Worm (Caenorhabditis elegans) whole organism, early embryonic: ENCODE results near the gene ZK632.2.

ENCODE experiments used
- B0310.2 ChIP-seq: sonication (generic microtip); optimal IDR thresholded peaks from 2 replicates; lab custom pipeline; 2016; ENCODE audit warnings: mild to moderate bottlenecking, missing genetic modification characterization, missing compliant biosample characterization
- F13C5.2 ChIP-seq: sonication (generic microtip); optimal IDR thresholded peaks from 2 replicates; lab custom pipeline; 2017; ENCODE audit warnings: mild to moderate bottlenecking, missing genetic modification characterization, inconsistent platforms, missing compliant biosample characterization
- aly-1 ChIP-seq: sonication (generic microtip); optimal IDR thresholded peaks from 2 replicates; lab custom pipeline; 2016; ENCODE audit warnings: missing genetic modification characterization, missing compliant biosample characterization
- ama-1 ChIP-seq: fragments of 150-350 bp; optimal IDR thresholded peaks from 2 replicates; lab custom pipeline; 2014
- ceh-13 ChIP-seq: fragments of 200-800 bp; sonication (Bioruptor generic); optimal IDR thresholded peaks from 2 replicates; lab custom pipeline; 2018; ENCODE audit warnings: mild to moderate bottlenecking, missing genetic modification characterization, missing compliant biosample characterization
- ceh-36 ChIP-seq: sonication (generic microtip); optimal IDR thresholded peaks from 2 replicates; lab custom pipeline; 2016; ENCODE audit warnings: missing genetic modification characterization, inconsistent platforms, missing compliant biosample characterization
- ets-7 ChIP-seq: sonication (generic microtip); optimal IDR thresholded peaks from 2 replicates; lab custom pipeline; 2016; ENCODE audit warnings: missing genotype, missing genetic modification characterization, missing compliant biosample characterization
- flt-1 ChIP-seq: fragments of 200-800 bp; sonication (Bioruptor generic); IDR thresholded peaks from 2 replicates; pipeline ENCODE4 v1.3.6; 2022; ENCODE audit warnings: missing genetic modification characterization, missing compliant biosample characterization
- hmbx-1 ChIP-seq: sonication (generic microtip); optimal IDR thresholded peaks from 2 replicates; lab custom pipeline; 2016; ENCODE audit warnings: mild to moderate bottlenecking, missing genetic modification characterization, missing compliant biosample characterization
- hmg-4 ChIP-seq: fragments of 200-800 bp; sonication (Bioruptor generic); optimal IDR thresholded peaks from 2 replicates; lab custom pipeline; 2018; ENCODE audit warnings: mild to moderate bottlenecking, missing genetic modification characterization, missing compliant biosample characterization
- hnd-1 ChIP-seq: sonication (generic microtip); optimal IDR thresholded peaks from 2 replicates; lab custom pipeline; 2016; ENCODE audit warnings: missing genetic modification characterization, missing compliant biosample characterization
- pes-1 ChIP-seq: fragments of 200-800 bp; sonication (Bioruptor generic); IDR thresholded peaks from 2 replicates; pipeline ENCODE4 v1.3.6; 2022; ENCODE audit warnings: missing genetic modification reagents, missing genetic modification characterization, missing compliant biosample characterization
- scrt-1 ChIP-seq: fragments of 200-800 bp; sonication (Bioruptor generic); IDR thresholded peaks from 2 replicates; pipeline ENCODE4 v1.3.6; 2022; ENCODE audit warnings: missing genetic modification characterization, missing compliant biosample characterization
- sea-1 ChIP-seq: fragments of 200-800 bp; sonication (Bioruptor generic); conservative IDR thresholded peaks from 2 replicates; pipeline ENCODE4 v1.3.6; 2022; ENCODE audit warnings: missing genetic modification characterization, missing compliant biosample characterization
- tbx-11 ChIP-seq: fragments of 200-800 bp; sonication (Bioruptor generic); IDR thresholded peaks from 2 replicates; pipeline ENCODE4 v1.3.6; 2022; ENCODE audit warnings: missing genetic modification characterization, missing compliant biosample characterization
- tbx-37 ChIP-seq: fragments of 200-800 bp; sonication (Bioruptor generic); conservative IDR thresholded peaks from 2 replicates; pipeline ENCODE4 v1.3.6; 2022; ENCODE audit warnings: missing genetic modification reagents, missing genetic modification characterization, missing compliant biosample characterization
- tra-4 ChIP-seq: sonication (generic microtip); optimal IDR thresholded peaks from 2 replicates; lab custom pipeline; 2017; ENCODE audit warnings: missing genetic modification characterization, missing compliant biosample characterization

ZK632.2 gene

ce11 chrIII:9764718-9765117 is 34.2 kb upstream of the ZK632.2 start:
- TF ChIP-seq sea-1 (0 out of 2 replicates have a peak, but pooled peaks have one; percentile 36), ceh-36 (tag; lab: Kevin White, UChicago) (no peak)

- TF ChIP-seq tbx-37 (GFP tag; lab: Robert Waterston, UW) (peak; percentile 80; the same call in 1 of the 2 replicates), ceh-36 (tag; lab: Kevin White, UChicago) (peak; percentile 87), scrt-1 (GFP tag; lab: Robert Waterston, UW) (peak; percentile 81), hmg-4 (GFP tag; lab: Kevin White, UChicago) (peak; percentile 89), pes-1 (GFP tag; lab: Robert Waterston, UW) (peak; percentile 82), F13C5.2 (peak; percentile 96), tra-4 (tag; lab: Kevin White, UChicago) (peak; percentile 97), ets-7 (tag; lab: Kevin White, UChicago) (no peak), B0310.2 (tag; lab: Kevin White, UChicago) (peak; percentile 91), sea-1 (peak; percentile 96), aly-1 (tag; lab: Kevin White, UChicago) (peak; percentile 40), hnd-1 (peak; percentile 26), hmbx-1 (tag; lab: Kevin White, UChicago) (peak; percentile 81), ama-1 (peak; percentile 98), ceh-13 (peak; percentile 54), flt-1 (GFP tag; lab: Robert Waterston, UW) (peak; percentile 89), tbx-11 (GFP tag; lab: Robert Waterston, UW) (peak; percentile 83)
Observed at ce11 chrIII:9765465-9765900, 33.4 kb upstream of the ZK632.2 start.

ce11 chrIII:9766175-9766574 is 32.7 kb upstream of the ZK632.2 start, which contains the start of gene cbp-1:
Gene cbp-1, plus strand, starts transcription at chrIII:9766509.
- no peak for TF ChIP-seq aly-1 (tag; lab: Kevin White, UChicago)
- no peak for TF ChIP-seq tbx-37 (GFP tag; lab: Robert Waterston, UW)
- TF ChIP-seq F13C5.2, result no peak
- TF ChIP-seq ama-1, result no peak
- no peak for TF ChIP-seq sea-1
- no peak for TF ChIP-seq B0310.2 (tag; lab: Kevin White, UChicago)

- no peak for TF ChIP-seq ceh-13
- no peak for TF ChIP-seq tbx-11 (GFP tag; lab: Robert Waterston, UW)
- no peak for TF ChIP-seq flt-1 (GFP tag; lab: Robert Waterston, UW)
- no peak for TF ChIP-seq sea-1
- no peak for TF ChIP-seq hmbx-1 (tag; lab: Kevin White, UChicago)
- TF ChIP-seq hnd-1, result no peak
- TF ChIP-seq ama-1, result no peak
- TF ChIP-seq ceh-36 (tag; lab: Kevin White, UChicago), result no peak
- no peak for TF ChIP-seq tbx-37 (GFP tag; lab: Robert Waterston, UW)
- no peak for TF ChIP-seq hmg-4 (GFP tag; lab: Kevin White, UChicago)
- no peak for TF ChIP-seq aly-1 (tag; lab: Kevin White, UChicago)
Observed at ce11 chrIII:9767095-9767494, 31.8 kb upstream of the ZK632.2 start.

- no peak for TF ChIP-seq hmg-4 (GFP tag; lab: Kevin White, UChicago)
- no peak for TF ChIP-seq ceh-13
- no peak for TF ChIP-seq F13C5.2
- no peak for TF ChIP-seq scrt-1 (GFP tag; lab: Robert Waterston, UW)
- TF ChIP-seq tra-4 (tag; lab: Kevin White, UChicago), result no peak
- TF ChIP-seq ceh-36 (tag; lab: Kevin White, UChicago), result no peak
- no peak for TF ChIP-seq flt-1 (GFP tag; lab: Robert Waterston, UW)
- TF ChIP-seq tbx-11 (GFP tag; lab: Robert Waterston, UW), result no peak
- TF ChIP-seq hnd-1, result no peak
- TF ChIP-seq sea-1, result no peak
- no peak for TF ChIP-seq ama-1
- TF ChIP-seq aly-1 (tag; lab: Kevin White, UChicago), result no peak
- TF ChIP-seq tbx-37 (GFP tag; lab: Robert Waterston, UW), result no peak
- TF ChIP-seq hmbx-1 (tag; lab: Kevin White, UChicago), result no peak
- TF ChIP-seq pes-1 (GFP tag; lab: Robert Waterston, UW), result no peak
Observed at ce11 chrIII:9768023-9768422, 30.9 kb upstream of the ZK632.2 start.

- TF ChIP-seq ama-1, result peak; percentile 68
- no peak for TF ChIP-seq pes-1 (GFP tag; lab: Robert Waterston, UW)
- TF ChIP-seq B0310.2 (tag; lab: Kevin White, UChicago), result no peak
- TF ChIP-seq tbx-11 (GFP tag; lab: Robert Waterston, UW), result no peak
- TF ChIP-seq hnd-1, result no peak
- TF ChIP-seq tbx-37 (GFP tag; lab: Robert Waterston, UW), result no peak
Observed at ce11 chrIII:9770590-9770989, 28.3 kb upstream of the ZK632.2 start.

- no peak for TF ChIP-seq ets-7 (tag; lab: Kevin White, UChicago)
Observed at ce11 chrIII:9772394-9772793, 26.5 kb upstream of the ZK632.2 start.

ce11 chrIII:9775916-9776315 is 23.0 kb upstream of the ZK632.2 start:
- TF ChIP-seq ama-1 (no peak), tbx-37 (GFP tag; lab: Robert Waterston, UW) (no peak), ets-7 (tag; lab: Kevin White, UChicago) (no peak), ceh-13 (no peak), scrt-1 (GFP tag; lab: Robert Waterston, UW) (no peak), sea-1 (no peak), hmg-4 (GFP tag; lab: Kevin White, UChicago) (no peak), aly-1 (tag; lab: Kevin White, UChicago) (no peak), F13C5.2 (no peak)

ce11 chrIII:9776323-9776722 is 22.6 kb upstream of the ZK632.2 start, which contains the start of gene usp-46:
Gene usp-46, plus strand, starts transcription at chrIII:9776623.
- TF ChIP-seq F13C5.2, result no peak
